Fruit fly (Drosophila melanogaster) whole organism, embryonic: ENCODE measurements around the gene CG4424.

Source experiments
- Atf3 ChIP-seq: fragments of 200-800 bp; sonication (Bioruptor generic); optimal IDR thresholded peaks from 3 replicates; lab custom pipeline; 2016; ENCODE audit warnings: missing biosample characterization, missing genetic modification characterization
- CG10147 ChIP-seq: fragments of 200-800 bp; sonication (Bioruptor generic); optimal IDR thresholded peaks from 2 replicates; lab custom pipeline; 2019; ENCODE audit warnings: missing biosample characterization, mild to moderate bottlenecking, missing genetic modification characterization, moderate library complexity
- CG10321 ChIP-seq: fragments of 200-800 bp; sonication (Bioruptor generic); IDR thresholded peaks from 2 replicates; pipeline ENCODE4 v1.3.6; 2022; ENCODE audit warnings: missing biosample characterization, missing genetic modification characterization
- CG11696 ChIP-seq: fragments of 200-800 bp; sonication (Bioruptor generic); IDR thresholded peaks from 2 replicates; pipeline ENCODE4 v1.3.6; 2022; ENCODE audit warnings: missing biosample characterization, missing genetic modification characterization
- CG12744 ChIP-seq: fragments of 200-800 bp; sonication (Bioruptor generic); optimal IDR thresholded peaks from 2 replicates; lab custom pipeline; 2016; ENCODE audit warnings: missing biosample characterization, missing genetic modification characterization
- CG13424 ChIP-seq: fragments of 200-800 bp; sonication (Bioruptor generic); optimal IDR thresholded peaks from 2 replicates; lab custom pipeline; 2019; ENCODE audit warnings: missing biosample characterization, mild to moderate bottlenecking, missing genetic modification characterization, moderate library complexity
- CG14860 ChIP-seq: fragments of 200-800 bp; sonication (Bioruptor generic); IDR thresholded peaks from 3 replicates; pipeline ENCODE4 v1.3.6; 2022; ENCODE audit warnings: missing biosample characterization, missing genetic modification characterization; ENCODE audit not compliant: partially characterized antibody
- CG1529 ChIP-seq: fragments of 200-800 bp; sonication (Bioruptor generic); optimal IDR thresholded peaks from 3 replicates; lab custom pipeline; 2018; ENCODE audit warnings: missing biosample characterization, missing genetic modification characterization
- CG17829 ChIP-seq: fragments of 200-800 bp; optimal IDR thresholded peaks from 2 replicates; lab custom pipeline; 2019; ENCODE audit warnings: missing biosample characterization, mild to moderate bottlenecking, missing genetic modification characterization, moderate library complexity
- CG1832 ChIP-seq: fragments of 200-800 bp; sonication (Bioruptor generic); optimal IDR thresholded peaks from 2 replicates; lab custom pipeline; 2017; ENCODE audit warnings: missing biosample characterization, mild to moderate bottlenecking, missing genetic modification characterization, inconsistent platforms
- CG18476 ChIP-seq: fragments of 200-800 bp; sonication (Bioruptor generic); optimal IDR thresholded peaks from 2 replicates; lab custom pipeline; 2016; ENCODE audit warnings: missing biosample characterization, mild to moderate bottlenecking, missing genetic modification characterization
- CG30403 ChIP-seq: fragments of 200-800 bp; sonication (Bioruptor generic); optimal IDR thresholded peaks from 3 replicates; lab custom pipeline; 2016; ENCODE audit warnings: missing biosample characterization, missing genetic modification characterization
- CG32767 ChIP-seq: fragments of 200-800 bp; sonication (Bioruptor generic); IDR thresholded peaks from 2 replicates; pipeline ENCODE4 v1.3.6; 2022; ENCODE audit warnings: missing biosample characterization, missing genetic modification characterization
- CG3281 ChIP-seq: fragments of 200-800 bp; sonication (Bioruptor generic); optimal IDR thresholded peaks from 3 replicates; lab custom pipeline; 2017; ENCODE audit warnings: missing biosample characterization, mild to moderate bottlenecking, missing genetic modification characterization
- CG34376 ChIP-seq: fragments of 200-800 bp; sonication (Bioruptor generic); optimal IDR thresholded peaks from 2 replicates; lab custom pipeline; 2018; ENCODE audit warnings: missing biosample characterization, mild to moderate bottlenecking, missing genetic modification characterization
- CG4854 ChIP-seq: fragments of 200-800 bp; sonication (Bioruptor generic); optimal IDR thresholded peaks from 2 replicates; lab custom pipeline; 2016; ENCODE audit warnings: missing biosample characterization, missing genetic modification characterization, inconsistent platforms
- CG6175 ChIP-seq: fragments of 200-800 bp; sonication (Bioruptor generic); IDR thresholded peaks from 3 replicates; pipeline ENCODE4 v1.3.6; 2022; ENCODE audit warnings: missing biosample characterization, missing genetic modification characterization
- CG8924 ChIP-seq: fragments of 200-800 bp; optimal IDR thresholded peaks from 3 replicates; lab custom pipeline; 2019; ENCODE audit warnings: missing biosample characterization, mild to moderate bottlenecking, missing genetic modification characterization, moderate library complexity
- D ChIP-seq, 2 experiments: fragments of 200-800 bp in 1 of 2; fragments of >200 bp in 1 of 2; sonication (Bioruptor generic) in 1 of 2; optimal IDR thresholded peaks; 2 replicates in 1 of 2; 3 replicates in 1 of 2; lab custom pipeline; 2017; ENCODE audit warnings: mild to moderate bottlenecking in 1 of 2, missing biosample characterization in 1 of 2, missing genetic modification characterization in 1 of 2, missing genetic modification reagents in 1 of 2
- Doc2 ChIP-seq: fragments of 200-800 bp; sonication (Bioruptor generic); IDR thresholded peaks from 2 replicates; pipeline ENCODE4 v1.3.6; 2022; ENCODE audit warnings: missing biosample characterization, missing genetic modification characterization
- Doc3 ChIP-seq: fragments of 200-800 bp; sonication (Bioruptor generic); IDR thresholded peaks from 3 replicates; pipeline ENCODE4 v1.3.6; 2022; ENCODE audit warnings: missing biosample characterization, missing genetic modification characterization; ENCODE audit not compliant: partially characterized antibody
- Drgx ChIP-seq: fragments of 200-800 bp; sonication (Bioruptor generic); IDR thresholded peaks from 2 replicates; pipeline ENCODE4 v1.3.6; 2022; ENCODE audit warnings: missing biosample characterization, missing genetic modification characterization
- Hsf ChIP-seq: fragments of 200-800 bp; sonication (Bioruptor generic); optimal IDR thresholded peaks from 3 replicates; lab custom pipeline; 2016; ENCODE audit warnings: missing biosample characterization, missing genetic modification characterization
- Jarid2 ChIP-seq: fragments of 200-800 bp; sonication (Bioruptor generic); optimal IDR thresholded peaks from 3 replicates; lab custom pipeline; 2017; ENCODE audit warnings: mild to moderate bottlenecking, missing biosample characterization, missing genetic modification reagents, missing genetic modification characterization
- NC2β ChIP-seq: fragments of 200-800 bp; sonication (Bioruptor generic); optimal IDR thresholded peaks from 2 replicates; lab custom pipeline; 2016; ENCODE audit warnings: missing biosample characterization, missing genetic modification characterization
- NFAT ChIP-seq: fragments of 200-800 bp; sonication (Bioruptor generic); IDR thresholded peaks from 2 replicates; pipeline ENCODE4 v1.3.6; 2022; ENCODE audit warnings: missing biosample characterization, missing genetic modification characterization
- Oaz ChIP-seq: fragments of 200-800 bp; sonication (Bioruptor generic); IDR thresholded peaks from 2 replicates; pipeline ENCODE4 v1.3.6; 2022; ENCODE audit warnings: missing biosample characterization, missing genetic modification characterization
- Pdp1 ChIP-seq, 2 experiments: fragments of 200-800 bp; sonication (Bioruptor generic); optimal IDR thresholded peaks; 3 replicates each; lab custom pipeline; 2016; ENCODE audit warnings: missing biosample characterization in 2 of 2, missing genetic modification characterization in 2 of 2, mild to moderate bottlenecking in 1 of 2, moderate library complexity in 1 of 2
- TFAM ChIP-seq: fragments of 200-800 bp; sonication (Bioruptor generic); optimal IDR thresholded peaks from 2 replicates; lab custom pipeline; 2017; ENCODE audit warnings: missing biosample characterization, missing genetic modification characterization, inconsistent platforms
- Trl ChIP-seq, 3 experiments: fragments of >200 bp in 2 of 3; fragments of 200-800 bp in 1 of 3; sonication (Bioruptor generic) in 1 of 3; optimal IDR thresholded peaks; 2 replicates in 1 of 3; 3 replicates in 2 of 3; lab custom pipeline; 2016 to 2017; ENCODE audit warnings: missing biosample characterization in 1 of 3, missing genetic modification characterization in 1 of 3
- abd-A ChIP-seq: fragments of 200-800 bp; sonication (Bioruptor generic); optimal IDR thresholded peaks from 3 replicates; lab custom pipeline; 2019; ENCODE audit warnings: missing biosample characterization, mild to moderate bottlenecking, missing genetic modification characterization, moderate library complexity
- bowl ChIP-seq: fragments of 200-800 bp; sonication (Bioruptor generic); IDR thresholded peaks from 2 replicates; pipeline ENCODE4 v1.3.6; 2022; ENCODE audit warnings: missing biosample characterization, missing genetic modification characterization
- cad ChIP-seq: fragments of >200 bp; optimal IDR thresholded peaks from 2 replicates; lab custom pipeline; 2017; ENCODE audit warnings: missing biosample characterization, missing genetic modification characterization
- danr ChIP-seq: fragments of 200-800 bp; sonication (Bioruptor generic); IDR thresholded peaks from 2 replicates; pipeline ENCODE4 v1.3.6; 2022; ENCODE audit warnings: missing biosample characterization, missing genetic modification characterization
- dmrt11E ChIP-seq: fragments of 200-800 bp; sonication (Bioruptor generic); optimal IDR thresholded peaks from 3 replicates; lab custom pipeline; 2018; ENCODE audit warnings: missing biosample characterization, mild to moderate bottlenecking, missing genetic modification characterization, moderate library complexity
- dpn ChIP-seq, 2 experiments: fragments of 200-800 bp; sonication (Bioruptor generic); optimal IDR thresholded peaks; 3 replicates each; lab custom pipeline; 2016; ENCODE audit warnings: missing biosample characterization in 2 of 2, missing genetic modification characterization in 2 of 2
- h ChIP-seq: fragments of >200 bp; optimal IDR thresholded peaks from 2 replicates; lab custom pipeline; 2017
- kay ChIP-seq: fragments of 200-800 bp; sonication (Bioruptor generic); optimal IDR thresholded peaks from 2 replicates; lab custom pipeline; 2016; ENCODE audit warnings: missing biosample characterization, missing genetic modification characterization
- klu ChIP-seq: fragments of 200-800 bp; sonication (Bioruptor generic); IDR thresholded peaks from 2 replicates; pipeline ENCODE4 v1.3.6; 2022; ENCODE audit warnings: missing biosample characterization, missing genetic modification characterization
- luna ChIP-seq: fragments of 200-800 bp; sonication (Bioruptor generic); optimal IDR thresholded peaks from 2 replicates; lab custom pipeline; 2016; ENCODE audit warnings: missing biosample characterization, missing genetic modification characterization
- pb ChIP-seq: fragments of 200-800 bp; sonication (Bioruptor generic); optimal IDR thresholded peaks from 3 replicates; lab custom pipeline; 2016; ENCODE audit warnings: missing biosample characterization, missing genetic modification characterization
- peb ChIP-seq: fragments of 200-800 bp; sonication (Bioruptor generic); IDR thresholded peaks from 2 replicates; pipeline ENCODE4 v1.3.6; 2022; ENCODE audit warnings: missing biosample characterization, missing genetic modification characterization
- prd ChIP-seq, 3 experiments: fragments of >200 bp in 2 of 3; fragments of 200-800 bp in 1 of 3; sonication (Bioruptor generic) in 1 of 3; optimal IDR thresholded peaks in 2 of 3; IDR thresholded peaks in 1 of 3; 2 replicates in 2 of 3; 3 replicates in 1 of 3; pipeline versions ENCODE4 v1.3.6 to Lab custom; 2017 to 2022; ENCODE audit warnings: missing biosample characterization in 1 of 3, missing genetic modification characterization in 1 of 3
- repo ChIP-seq: fragments of 200-800 bp; sonication (Bioruptor generic); optimal IDR thresholded peaks from 2 replicates; lab custom pipeline; 2016; ENCODE audit warnings: missing biosample characterization, missing genetic modification characterization
- sens-2 ChIP-seq: fragments of 200-800 bp; sonication (Bioruptor generic); IDR thresholded peaks from 2 replicates; pipeline ENCODE4 v1.3.6; 2022; ENCODE audit warnings: missing biosample characterization, missing genetic modification characterization
- sima ChIP-seq: fragments of 200-800 bp; sonication (Bioruptor generic); optimal IDR thresholded peaks from 2 replicates; lab custom pipeline; 2016; ENCODE audit warnings: missing biosample characterization, missing genetic modification characterization
- slbo ChIP-seq: fragments of 200-800 bp; sonication (Bioruptor generic); IDR thresholded peaks from 2 replicates; pipeline ENCODE4 v1.3.6; 2022; ENCODE audit warnings: missing biosample characterization, missing genetic modification characterization
- stwl ChIP-seq: fragments of 200-800 bp; sonication (Bioruptor generic); optimal IDR thresholded peaks from 3 replicates; lab custom pipeline; 2018; ENCODE audit warnings: missing biosample characterization, mild to moderate bottlenecking, missing genetic modification characterization, moderate library complexity
- unpg ChIP-seq: fragments of 200-800 bp; sonication (Bioruptor generic); optimal IDR thresholded peaks from 3 replicates; lab custom pipeline; 2018; ENCODE audit warnings: missing biosample characterization, mild to moderate bottlenecking, missing genetic modification characterization, moderate library complexity
- vnd ChIP-seq: fragments of 200-800 bp; sonication (Bioruptor generic); IDR thresholded peaks from 3 replicates; pipeline ENCODE4 v1.3.6; 2022; ENCODE audit warnings: missing biosample characterization, missing genetic modification characterization; ENCODE audit not compliant: partially characterized antibody
- wdn ChIP-seq: fragments of 200-800 bp; sonication (Bioruptor generic); IDR thresholded peaks from 2 replicates; pipeline ENCODE4 v1.3.6; 2022; ENCODE audit warnings: missing biosample characterization, missing genetic modification characterization

The CG4424 gene

dm6 chr3R:20057501-20057900 lies 29.7 kb upstream of the CG4424 start, which contains the start of gene mdlc (continued):
- TF ChIP-seq stwl (peak; percentile 83), CG1832 (GFP tag; lab: Kevin White, UChicago) (no peak), danr (GFP tag; lab: Robert Waterston, UW) (no peak), Hsf (GFP tag; lab: Kevin White, UChicago) (no peak), CG11696 (GFP tag; lab: Robert Waterston, UW) (no peak), dpn (GFP tag; optimal IDR thresholded peaks at IDR 0.05; lab: Kevin White, UChicago) (peak in 1 of 2 experiments; percentile 0), D (optimal IDR thresholded peaks at IDR 0.05; lab: Kevin White, UChicago) (no peak), D (GFP tag; optimal IDR thresholded peaks at IDR 0.05; lab: Kevin White, UChicago) (no peak), kay (no peak), NC2β (GFP tag; lab: Kevin White, UChicago) (no peak), NFAT (GFP tag; lab: Robert Waterston, UW) (no peak), CG34376 (no peak), Drgx (GFP tag; lab: Robert Waterston, UW) (no peak), unpg (no peak), pb (no peak), CG8924 (tag; lab: Kevin White, UChicago) (no peak), luna (GFP tag; lab: Kevin White, UChicago) (no peak), CG17829 (tag; lab: Kevin White, UChicago) (no peak), bowl (GFP tag; lab: Robert Waterston, UW) (no peak), CG14860 (GFP tag; lab: Robert Waterston, UW) (no peak), Doc3 (GFP tag; lab: Robert Waterston, UW) (peak; percentile 55; the same call in 2 of the 3 replicates), wdn (GFP tag; lab: Robert Waterston, UW) (no peak), sima (GFP tag; lab: Kevin White, UChicago) (no peak), CG13424 (tag; lab: Kevin White, UChicago) (peak; percentile 26), CG1529 (GFP tag; lab: Kevin White, UChicago) (no peak), abd-A (peak; percentile 46), CG18476 (GFP tag; lab: Kevin White, UChicago) (no peak), Pdp1 (GFP tag; optimal IDR thresholded peaks at IDR 0.05; lab: Kevin White, UChicago) (no peak), CG10321 (no peak), prd (optimal IDR thresholded peaks at IDR 0.05; lab: Kevin White, UChicago) (no peak), prd (GFP tag; IDR thresholded peaks at IDR 0.05; lab: Robert Waterston, UW) (peak; percentile 33; the same call in 1 of the 3 replicates), peb (no peak), CG12744 (GFP tag; lab: Kevin White, UChicago) (no peak), CG6175 (GFP tag; lab: Robert Waterston, UW) (no peak), vnd (GFP tag; lab: Robert Waterston, UW) (peak; percentile 38; the same call in 1 of the 3 replicates), Trl (optimal IDR thresholded peaks at IDR 0.05; lab: Kevin White, UChicago) (no peak), Trl (GFP tag; optimal IDR thresholded peaks at IDR 0.05; lab: Kevin White, UChicago) (no peak), sens-2 (GFP tag; lab: Robert Waterston, UW) (no peak), Doc2 (GFP tag; lab: Robert Waterston, UW) (no peak), h (no peak), cad (GFP tag; lab: Kevin White, UChicago) (no peak), Jarid2 (GFP tag; lab: Kevin White, UChicago) (no peak), Oaz (GFP tag; lab: Robert Waterston, UW) (no peak), repo (GFP tag; lab: Kevin White, UChicago) (no peak), CG10147 (GFP tag; lab: Kevin White, UChicago) (peak; percentile 13), CG4854 (GFP tag; lab: Kevin White, UChicago) (no peak), CG30403 (GFP tag; lab: Kevin White, UChicago) (peak; percentile 22), TFAM (GFP tag; lab: Kevin White, UChicago) (no peak), CG32767 (no peak), CG3281 (GFP tag; lab: Kevin White, UChicago) (no peak), dmrt11E (no peak), Atf3 (GFP tag; lab: Kevin White, UChicago) (no peak), slbo (GFP tag; lab: Robert Waterston, UW) (peak; percentile 54), klu (GFP tag; lab: Robert Waterston, UW) (no peak)
